Worm (Caenorhabditis elegans): Measurements from ENCODE around the gene M88.4.

DNA sequence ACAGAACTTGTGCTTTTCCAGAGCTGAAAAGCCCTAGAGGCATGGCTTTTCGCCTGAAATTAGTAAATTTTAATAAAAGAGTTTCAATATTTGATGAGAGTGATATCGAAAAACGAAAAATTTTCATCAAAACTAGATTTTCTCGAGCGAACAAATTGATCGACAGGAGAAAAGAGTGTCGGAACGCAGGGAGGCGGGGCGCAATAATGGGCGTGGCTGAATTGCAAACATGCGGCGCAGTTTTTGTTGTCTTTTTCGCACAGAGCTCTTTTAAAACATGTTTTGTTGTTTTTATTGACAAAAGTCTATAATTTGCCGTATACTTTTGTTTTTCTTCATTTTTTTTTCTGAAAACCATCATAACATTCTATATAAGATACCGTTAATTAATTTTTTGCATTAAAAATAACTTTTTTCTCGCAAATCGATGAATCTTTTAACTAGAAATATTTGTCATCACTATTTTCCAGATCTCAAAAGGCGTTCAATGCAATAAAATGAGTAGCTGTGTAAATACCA lies 29.6 kb downstream of the M88.4 start, which contains the start of the genes sel-5 and wdr-48:
- TF ChIP-seq hif-1 (tag; optimal IDR thresholded peaks at IDR 0.05) (no peak), dmd-9 (GFP tag; IDR thresholded peaks at IDR 0.05) (no peak), cey-2 (tag; optimal IDR thresholded peaks at IDR 0.05; ENCODE audit: borderline replicate concordance, insufficient read depth) (no peak), hlh-30 (tag; optimal IDR thresholded peaks at IDR 0.05; ENCODE audit: insufficient read depth) (peak; percentile 28), dpl-1 (GFP tag; optimal IDR thresholded peaks at IDR 0.05) (peak; percentile 47), lin-13 (GFP tag; optimal IDR thresholded peaks at IDR 0.05) (no peak), ZK546.5 (tag; optimal IDR thresholded peaks at IDR 0.05) (no peak), F49E8.2 (tag; optimal IDR thresholded peaks at IDR 0.05; ENCODE audit: borderline replicate concordance) (no peak), nhr-41 (GFP tag; IDR thresholded peaks at IDR 0.05) (no peak), zfp-2 (tag; optimal IDR thresholded peaks at IDR 0.05) (no peak)

Data from whole organism, L4 larva.